Worm (Caenorhabditis elegans): ENCODE data around the gene dmd-5.

The dmd-5 gene

DNA sequence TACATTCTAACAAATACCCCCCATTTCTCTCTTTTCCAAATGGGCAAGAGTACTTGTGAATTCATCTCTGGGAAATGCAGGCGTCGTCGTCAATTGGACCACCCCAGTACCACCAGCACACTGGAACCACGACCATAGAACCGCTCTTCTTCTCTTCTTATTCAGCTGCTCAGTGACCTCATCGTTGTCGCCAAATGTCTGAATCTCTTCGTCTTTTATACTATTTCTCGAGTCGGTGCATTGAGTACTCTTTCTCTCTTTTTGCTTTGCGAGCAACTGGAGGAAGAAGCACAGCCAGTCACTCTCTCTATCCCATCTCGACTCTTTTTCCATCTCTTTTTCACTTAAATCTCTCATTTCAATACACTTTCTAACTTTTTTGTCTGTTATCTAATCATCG, 5.8 kb upstream of the dmd-5 start (continued):
- TF ChIP-seq nhr-232 (tag; optimal IDR thresholded peaks at IDR 0.05): no peak
- TF ChIP-seq ceh-2 (tag; optimal IDR thresholded peaks at IDR 0.05): no peak
- TF ChIP-seq Y22D7AL.16 (tag; optimal IDR thresholded peaks at IDR 0.05): no peak
- TF ChIP-seq che-1 (tag; optimal IDR thresholded peaks at IDR 0.05): no peak
- no peak for TF ChIP-seq hlh-30 (tag; optimal IDR thresholded peaks at IDR 0.05; ENCODE audit: insufficient read depth)
- no peak for TF ChIP-seq unc-86 (tag; optimal IDR thresholded peaks at IDR 0.05)
- no peak for TF ChIP-seq C08G9.2 (tag; optimal IDR thresholded peaks at IDR 0.05)
- no peak for TF ChIP-seq fkh-6 (tag; optimal IDR thresholded peaks at IDR 0.05)

DNA sequence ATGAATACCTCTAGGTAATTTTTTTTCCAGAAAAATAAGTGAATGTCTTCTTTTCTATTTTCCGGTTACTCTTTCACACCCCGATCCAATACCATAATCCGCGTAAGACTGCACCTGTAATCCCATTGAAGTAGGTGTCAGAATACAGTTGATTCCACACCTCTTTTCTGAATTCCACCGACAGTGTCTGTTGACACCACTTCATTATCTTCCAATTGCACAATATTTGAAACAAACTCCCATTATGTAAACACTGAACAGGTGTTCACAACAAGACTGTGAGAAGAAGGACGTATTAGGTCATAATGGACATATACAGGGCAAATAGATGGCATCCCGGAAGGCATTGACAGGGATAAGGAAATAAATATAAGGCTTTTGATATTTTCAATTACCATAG, 3.4 kb upstream of the dmd-5 start:
- TF ChIP-seq ceh-24 (tag; optimal IDR thresholded peaks at IDR 0.05): no peak
- TF ChIP-seq C08G9.2 (tag; optimal IDR thresholded peaks at IDR 0.05): no peak
- no peak for TF ChIP-seq nhr-232 (tag; optimal IDR thresholded peaks at IDR 0.05)
- no peak for TF ChIP-seq K09A11.1 (tag; optimal IDR thresholded peaks at IDR 0.05; ENCODE audit: insufficient read depth)
- no peak for TF ChIP-seq ceh-19 (GFP tag; optimal IDR thresholded peaks at IDR 0.05)
- TF ChIP-seq madf-2 (tag; optimal IDR thresholded peaks at IDR 0.05): no peak
- TF ChIP-seq ama-1 (optimal IDR thresholded peaks at IDR 0.05): no peak

DNA sequence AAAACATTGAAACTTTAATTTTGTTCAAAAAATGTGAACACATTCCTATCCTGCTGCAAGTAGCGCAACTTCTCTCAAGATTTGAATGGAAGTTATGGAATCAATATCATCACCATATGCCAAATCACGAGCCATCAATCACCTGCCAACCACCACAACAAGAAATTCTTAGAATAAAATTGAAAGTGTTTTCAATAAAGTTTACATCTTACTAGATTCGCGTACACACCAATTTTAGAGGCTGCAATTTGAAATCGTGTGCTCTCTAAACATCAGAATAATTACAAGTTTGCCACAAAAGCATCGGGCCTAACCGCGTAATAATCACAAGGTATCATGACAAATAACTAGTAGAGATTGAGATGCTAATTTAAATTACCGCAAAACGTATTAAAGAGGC, 859 bp upstream of the dmd-5 start:
- TF ChIP-seq ceh-45 (GFP tag; IDR thresholded peaks at IDR 0.05) (no peak), hlh-13 (GFP tag; optimal IDR thresholded peaks at IDR 0.05) (no peak), pha-2 (tag; optimal IDR thresholded peaks at IDR 0.05) (no peak), unc-86 (tag; optimal IDR thresholded peaks at IDR 0.05) (no peak), gmeb-2 (tag; optimal IDR thresholded peaks at IDR 0.05) (no peak), ceh-34 (tag; optimal IDR thresholded peaks at IDR 0.05) (no peak), fkh-10 (GFP tag; optimal IDR thresholded peaks at IDR 0.05) (no peak), elt-2 (tag; optimal IDR thresholded peaks at IDR 0.05) (no peak), ceh-31 (tag; optimal IDR thresholded peaks at IDR 0.05) (no peak), dmd-4 (tag; optimal IDR thresholded peaks at IDR 0.05; ENCODE audit: borderline replicate concordance) (no peak), ceh-14 (tag; optimal IDR thresholded peaks at IDR 0.05) (no peak), ceh-30 (tag; optimal IDR thresholded peaks at IDR 0.05) (no peak), nhr-11 (tag; optimal IDR thresholded peaks at IDR 0.05) (no peak), fkh-6 (tag; optimal IDR thresholded peaks at IDR 0.05) (no peak), hlh-15 (tag; optimal IDR thresholded peaks at IDR 0.05) (no peak), pat-9 (tag; optimal IDR thresholded peaks at IDR 0.05) (no peak), pag-3 (tag; optimal IDR thresholded peaks at IDR 0.05; ENCODE audit: borderline replicate concordance) (no peak)

DNA sequence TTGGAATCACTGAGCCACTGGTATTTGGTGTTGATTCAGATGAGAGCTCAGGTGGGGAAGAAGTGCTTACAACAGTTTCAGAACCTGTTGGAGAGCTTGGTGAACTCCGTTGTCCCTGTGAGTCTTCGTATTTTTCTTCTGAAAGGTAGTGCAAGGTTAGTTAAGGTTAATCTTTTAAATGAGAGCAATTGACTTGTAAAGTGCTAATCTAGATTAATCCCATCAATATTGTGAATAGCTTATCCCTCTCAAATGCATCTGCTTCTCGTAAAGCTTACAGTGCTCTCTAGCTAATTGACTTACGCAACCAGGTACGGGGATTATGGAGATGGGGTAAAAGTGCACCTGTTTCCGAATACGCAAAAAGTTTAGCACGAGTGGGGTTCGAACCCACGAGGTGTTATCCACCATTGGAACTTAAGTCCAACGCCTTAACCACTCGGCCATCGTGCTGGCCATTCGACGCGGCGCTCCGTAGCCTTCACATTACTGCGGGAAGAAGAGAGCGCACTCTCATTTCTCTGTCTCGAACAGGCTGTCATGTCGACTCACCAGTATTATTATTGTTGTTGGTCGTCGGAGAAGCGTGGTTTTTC, 1.4 kb downstream of the dmd-5 start:
- TF ChIP-seq hlh-8 (tag; optimal IDR thresholded peaks at IDR 0.05) (no peak), K02D7.2 (tag; optimal IDR thresholded peaks at IDR 0.05) (no peak), fkh-10 (GFP tag; optimal IDR thresholded peaks at IDR 0.05) (no peak), ceh-18 (tag; optimal IDR thresholded peaks at IDR 0.05) (peak; percentile 37), ahr-1 (tag; optimal IDR thresholded peaks at IDR 0.05) (no peak), unc-86 (tag; optimal IDR thresholded peaks at IDR 0.05) (no peak), unc-42 (tag; optimal IDR thresholded peaks at IDR 0.05) (peak; percentile 30), elt-4 (tag; optimal IDR thresholded peaks at IDR 0.05) (no peak), ceh-30 (tag; optimal IDR thresholded peaks at IDR 0.05) (no peak), pat-9 (tag; optimal IDR thresholded peaks at IDR 0.05) (peak; percentile 53), ceh-19 (GFP tag; optimal IDR thresholded peaks at IDR 0.05) (no peak), ama-1 (optimal IDR thresholded peaks at IDR 0.05) (no peak), ceh-24 (tag; optimal IDR thresholded peaks at IDR 0.05) (peak; percentile 8), K09A11.1 (tag; optimal IDR thresholded peaks at IDR 0.05; ENCODE audit: insufficient read depth) (no peak), ceh-34 (tag; optimal IDR thresholded peaks at IDR 0.05) (peak; percentile 31), tbx-7 (tag; optimal IDR thresholded peaks at IDR 0.05) (no peak), sox-2 (GFP tag; IDR thresholded peaks at IDR 0.05) (no peak; the same call in 1 of the 2 replicates), hlh-15 (tag; optimal IDR thresholded peaks at IDR 0.05) (no peak), pqm-1 (tag; optimal IDR thresholded peaks at IDR 0.05) (peak; percentile 9), pros-1 (tag; optimal IDR thresholded peaks at IDR 0.05) (no peak), elt-2 (tag; optimal IDR thresholded peaks at IDR 0.05) (peak; percentile 87), dmd-4 (tag; optimal IDR thresholded peaks at IDR 0.05; ENCODE audit: borderline replicate concordance) (no peak), tbx-2 (tag; optimal IDR thresholded peaks at IDR 0.05) (peak; percentile 48), C08G9.2 (tag; optimal IDR thresholded peaks at IDR 0.05) (peak; percentile 47), odd-2 (tag; optimal IDR thresholded peaks at IDR 0.05) (no peak), pag-3 (tag; optimal IDR thresholded peaks at IDR 0.05; ENCODE audit: borderline replicate concordance) (no peak), ttx-3 (tag; optimal IDR thresholded peaks at IDR 0.05) (peak; percentile 36), ref-2 (tag; optimal IDR thresholded peaks at IDR 0.05) (peak; percentile 59), hlh-13 (GFP tag; optimal IDR thresholded peaks at IDR 0.05) (peak; percentile 59), ztf-16 (tag; optimal IDR thresholded peaks at IDR 0.05) (peak; percentile 28), lin-11 (tag; optimal IDR thresholded peaks at IDR 0.05) (peak; percentile 12), fax-1 (tag; optimal IDR thresholded peaks at IDR 0.05) (peak; percentile 38)

Data from whole organism, late embryonic.